Worm (Caenorhabditis elegans): Measurements from ENCODE around the gene vha-18.

ce11 chrV:8426741-8427457, 13.6 kb upstream of the vha-18 start:
- TF ChIP-seq nhr-77 (tag; optimal IDR thresholded peaks at IDR 0.05) (no peak), hpl-2 (GFP tag; optimal IDR thresholded peaks at IDR 0.05) (no peak), hlh-4 (tag; optimal IDR thresholded peaks at IDR 0.05) (no peak), efl-1 (optimal IDR thresholded peaks at IDR 0.05) (no peak), efl-1 (GFP tag; optimal IDR thresholded peaks at IDR 0.05 in 1 of 2) (no peak), nhr-76 (tag; optimal IDR thresholded peaks at IDR 0.05) (no peak), lin-15B (tag; optimal IDR thresholded peaks at IDR 0.05) (no peak), unc-130 (tag; optimal IDR thresholded peaks at IDR 0.05) (peak; percentile 19), elt-3 (tag; optimal IDR thresholded peaks at IDR 0.05) (peak in 2 of 6 experiments; percentile 27 to 88), lin-13 (GFP tag; optimal IDR thresholded peaks at IDR 0.05) (no peak)

Data from whole organism, L1 larva.